Worm (Caenorhabditis elegans): ENCODE measurements around the gene arx-4.
A peak's percentile ranks its signal among the peaks of the same experiment; 100 is the strongest.

Gene arx-4

DNA sequence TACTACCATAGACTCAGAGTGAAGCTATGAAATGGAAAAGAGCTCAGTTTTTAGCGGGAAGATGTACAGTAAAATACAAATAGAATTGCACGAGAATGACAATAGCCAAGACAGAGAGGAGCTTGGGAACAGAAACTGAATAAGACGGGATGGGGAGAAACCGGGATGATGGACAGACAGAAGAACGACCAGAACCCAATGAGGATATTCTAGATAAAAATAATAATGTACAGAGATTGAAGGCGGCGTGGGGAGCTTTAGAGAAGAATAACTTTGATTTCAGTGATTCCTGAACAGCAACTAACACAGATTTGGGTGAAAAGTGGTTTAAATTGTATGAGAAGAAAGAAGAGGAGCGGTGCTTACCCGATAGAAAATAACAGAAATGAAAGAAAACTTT, 19.4 kb downstream of the arx-4 start:
- TF ChIP-seq lir-3 (tag; optimal IDR thresholded peaks at IDR 0.05; ENCODE audit: poor library complexity) (no peak), C34B4.2 (tag; optimal IDR thresholded peaks at IDR 0.05) (no peak), efl-1 (optimal IDR thresholded peaks at IDR 0.05) (no peak), efl-1 (GFP tag; optimal IDR thresholded peaks at IDR 0.05 in 1 of 2) (peak in 1 of 2 experiments; percentile 23)

DNA sequence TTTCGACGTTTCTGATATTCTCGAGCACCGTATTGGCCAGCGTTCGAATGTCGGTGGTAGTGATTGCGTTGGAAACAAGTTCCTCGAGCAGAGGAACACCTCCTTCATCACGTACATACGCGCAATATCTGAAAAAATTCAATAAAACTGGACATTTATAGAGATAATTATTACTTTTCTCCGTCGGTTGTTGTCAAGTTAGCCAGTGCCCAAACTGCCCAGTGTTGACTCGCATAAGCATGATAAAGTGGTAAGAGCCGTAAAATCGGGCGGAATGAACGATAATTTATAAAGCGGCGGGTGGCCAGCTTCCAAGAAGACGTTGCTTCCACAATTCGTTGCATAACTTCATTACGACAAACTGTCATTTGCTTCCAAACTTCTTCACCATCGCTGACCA, 21.5 kb downstream of the arx-4 start:
- TF ChIP-seq efl-1 (optimal IDR thresholded peaks at IDR 0.05), result no peak
- TF ChIP-seq efl-1 (GFP tag; optimal IDR thresholded peaks at IDR 0.05 in 1 of 2), result peak in 1 of 2 experiments; percentile 90
- TF ChIP-seq nhr-28 (tag; optimal IDR thresholded peaks at IDR 0.05), result no peak
- no peak for TF ChIP-seq pqm-1 (tag; optimal IDR thresholded peaks at IDR 0.05)

DNA sequence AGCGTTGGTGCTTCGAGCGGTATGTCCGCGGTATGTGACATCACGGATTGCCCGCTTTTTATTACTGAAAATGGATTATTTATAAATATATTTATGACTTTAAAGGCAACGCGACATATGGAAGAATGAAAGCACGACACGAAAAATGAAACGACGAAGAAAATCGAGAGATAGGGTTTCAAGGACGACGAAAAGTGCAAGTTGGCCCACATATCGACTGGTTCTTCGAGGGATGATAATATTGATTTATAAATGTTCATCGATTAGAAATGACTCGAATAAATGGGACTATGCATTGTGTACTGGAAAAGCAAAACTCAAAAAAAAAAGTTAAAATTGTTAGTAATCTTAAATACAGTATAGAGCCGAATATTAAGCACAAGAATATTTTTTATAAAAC, 24.6 kb downstream of the arx-4 start, which contains the start of gene zer-1:
zer-1 (minus strand) TSS at position 68 of the 400 bp plus-strand sequence.
- no peak for TF ChIP-seq alr-1 (tag; optimal IDR thresholded peaks at IDR 0.05; ENCODE audit: borderline replicate concordance)
- no peak for TF ChIP-seq zag-1 (tag; optimal IDR thresholded peaks at IDR 0.05)
- no peak for TF ChIP-seq ceh-90 (tag; optimal IDR thresholded peaks at IDR 0.05)
- TF ChIP-seq skn-1 (tag; optimal IDR thresholded peaks at IDR 0.05), result no peak
- peak; percentile 8 for TF ChIP-seq nhr-85 (tag)
- TF ChIP-seq nhr-76 (tag; optimal IDR thresholded peaks at IDR 0.05), result no peak
- TF ChIP-seq egl-13 (tag; optimal IDR thresholded peaks at IDR 0.05), result no peak
- no peak for TF ChIP-seq nhr-71 (tag; optimal IDR thresholded peaks at IDR 0.05)
- no peak for TF ChIP-seq Y116A8C.19 (tag; optimal IDR thresholded peaks at IDR 0.05; ENCODE audit: borderline replicate concordance)
- TF ChIP-seq rnt-1 (tag; optimal IDR thresholded peaks at IDR 0.05), result no peak
- TF ChIP-seq elt-3 (tag; optimal IDR thresholded peaks at IDR 0.05), result peak in 1 of 6 experiments; percentile 5
- no peak for TF ChIP-seq mab-9 (GFP tag; IDR thresholded peaks at IDR 0.05)
- TF ChIP-seq ceh-8 (GFP tag; optimal IDR thresholded peaks at IDR 0.05), result no peak
- TF ChIP-seq nhr-90 (tag; optimal IDR thresholded peaks at IDR 0.05; ENCODE audit: poor library complexity), result no peak
- no peak for TF ChIP-seq ets-5 (GFP tag; IDR thresholded peaks at IDR 0.05)
- no peak for TF ChIP-seq lin-39 (tag; optimal IDR thresholded peaks at IDR 0.05)
- no peak for TF ChIP-seq ceh-82 (tag; optimal IDR thresholded peaks at IDR 0.05)
- TF ChIP-seq xbp-1 (tag; optimal IDR thresholded peaks at IDR 0.05), result no peak
- no peak for TF ChIP-seq unc-98 (GFP tag; IDR thresholded peaks at IDR 0.05)
- peak; percentile 98 for TF ChIP-seq blmp-1 (tag; optimal IDR thresholded peaks at IDR 0.05)
- no peak for TF ChIP-seq nhr-12 (tag; optimal IDR thresholded peaks at IDR 0.05)

- TF ChIP-seq nhr-77 (tag; optimal IDR thresholded peaks at IDR 0.05) (peak; percentile 40), efl-3 (GFP tag; optimal IDR thresholded peaks at IDR 0.05) (no peak), vab-15 (tag; optimal IDR thresholded peaks at IDR 0.05) (no peak), C34B4.2 (tag; optimal IDR thresholded peaks at IDR 0.05) (no peak), hpl-2 (GFP tag; optimal IDR thresholded peaks at IDR 0.05) (no peak), unc-30 (tag; optimal IDR thresholded peaks at IDR 0.05) (no peak), mep-1 (tag; optimal IDR thresholded peaks at IDR 0.05) (peak; percentile 59), tbx-2 (tag; optimal IDR thresholded peaks at IDR 0.05) (peak; percentile 77), ceh-8 (GFP tag; optimal IDR thresholded peaks at IDR 0.05) (no peak), elt-2 (tag; optimal IDR thresholded peaks at IDR 0.05) (no peak), ets-5 (GFP tag; IDR thresholded peaks at IDR 0.05) (no peak), irx-1 (tag; optimal IDR thresholded peaks at IDR 0.05) (peak; percentile 37), C16A3.4 (tag; optimal IDR thresholded peaks at IDR 0.05) (peak; percentile 40), skn-1 (tag; optimal IDR thresholded peaks at IDR 0.05) (peak; percentile 56), ceh-88 (GFP tag; IDR thresholded peaks at IDR 0.05) (no peak; the same call in 1 of the 2 replicates), mef-2 (tag; optimal IDR thresholded peaks at IDR 0.05) (no peak), xbp-1 (tag; optimal IDR thresholded peaks at IDR 0.05) (peak; percentile 65), F16B12.6 (tag; optimal IDR thresholded peaks at IDR 0.05) (peak; percentile 4), fos-1 (tag; optimal IDR thresholded peaks at IDR 0.05) (peak; percentile 26), fkh-8 (tag; optimal IDR thresholded peaks at IDR 0.05) (peak; percentile 90), ces-1 (GFP tag; optimal IDR thresholded peaks at IDR 0.05) (no peak), ztf-11 (tag; optimal IDR thresholded peaks at IDR 0.05) (peak in 1 of 2 experiments; percentile 60), nhr-11 (tag; optimal IDR thresholded peaks at IDR 0.05) (peak; percentile 4), swsn-7 (tag; optimal IDR thresholded peaks at IDR 0.05) (peak; percentile 86), nhr-28 (tag; optimal IDR thresholded peaks at IDR 0.05) (no peak), fkh-10 (GFP tag; optimal IDR thresholded peaks at IDR 0.05) (peak; percentile 90), nhr-76 (tag; optimal IDR thresholded peaks at IDR 0.05) (no peak), alr-1 (tag; optimal IDR thresholded peaks at IDR 0.05; ENCODE audit: borderline replicate concordance) (no peak), sup-37 (GFP tag; optimal IDR thresholded peaks at IDR 0.05) (no peak)
These were observed 25.8 kb downstream of the arx-4 start for ce11 chrIII:887874-888299.
